Worm (Caenorhabditis elegans) whole organism, young adult: Measurements from ENCODE around the gene T24E12.1.

Source experiments
- B0261.1 ChIP-seq: sonication (generic microtip); optimal IDR thresholded peaks from 2 replicates; lab custom pipeline; 2016; ENCODE audit warnings: mild to moderate bottlenecking, missing genetic modification characterization, moderate library complexity, missing compliant biosample characterization
- C06A6.2 ChIP-seq: fragments of 200-800 bp; sonication (Bioruptor generic); conservative IDR thresholded peaks from 2 replicates; pipeline ENCODE4 v1.3.6; 2022; ENCODE audit warnings: missing genetic modification characterization, missing compliant biosample characterization
- D2030.7 ChIP-seq: fragments of 200-800 bp; sonication (Bioruptor generic); IDR thresholded peaks from 2 replicates; pipeline ENCODE4 v1.3.6; 2022; ENCODE audit warnings: missing genetic modification reagents, missing genetic modification characterization, missing compliant biosample characterization
- F23B12.7 ChIP-seq: sonication (generic microtip); optimal IDR thresholded peaks from 2 replicates; lab custom pipeline; 2017; ENCODE audit warnings: missing genetic modification characterization, mild to moderate bottlenecking, missing compliant biosample characterization, antibody characterized with exemption, moderate library complexity; ENCODE audit not compliant: insufficient read depth
- F37B4.10 ChIP-seq: fragments of 200-800 bp; sonication (Bioruptor generic); IDR thresholded peaks from 2 replicates; pipeline ENCODE4 v1.3.6; 2022; ENCODE audit warnings: missing genetic modification characterization, missing compliant biosample characterization
- T07F8.4 ChIP-seq: sonication (generic microtip); optimal IDR thresholded peaks from 2 replicates; lab custom pipeline; 2016; ENCODE audit warnings: mild to moderate bottlenecking, missing genetic modification characterization, moderate library complexity, missing compliant biosample characterization
- Y95B8A.8 ChIP-seq: fragments of 200-800 bp; sonication (Bioruptor generic); IDR thresholded peaks from 2 replicates; pipeline ENCODE4 v1.3.6; 2022; ENCODE audit warnings: missing genetic modification reagents, missing genetic modification characterization, missing compliant biosample characterization
- ama-1 ChIP-seq, 3 experiments: fragments of 150-350 bp in 1 of 3; sonication (generic microtip) in 2 of 3; optimal IDR thresholded peaks; 2 replicates each; lab custom pipeline; 2014 to 2018; ENCODE audit warnings: missing biosample characterization in 2 of 3, missing genetic modification characterization in 2 of 3, missing genetic modification reagents in 2 of 3
- aptf-3 ChIP-seq: fragments of 200-800 bp; sonication (Bioruptor generic); IDR thresholded peaks from 2 replicates; pipeline ENCODE4 v1.3.6; 2022; ENCODE audit warnings: missing genetic modification characterization, missing compliant biosample characterization
- attf-5 ChIP-seq: fragments of 200-800 bp; sonication (Bioruptor generic); optimal IDR thresholded peaks from 2 replicates; lab custom pipeline; 2018; ENCODE audit warnings: mild to moderate bottlenecking, missing genetic modification characterization, missing compliant biosample characterization
- bed-2 ChIP-seq: fragments of 200-800 bp; sonication (Bioruptor generic); IDR thresholded peaks from 2 replicates; pipeline ENCODE4 v1.3.6; 2022; ENCODE audit warnings: missing genetic modification reagents, missing genetic modification characterization, missing compliant biosample characterization
- ccch-3 ChIP-seq: fragments of 200-800 bp; sonication (Bioruptor generic); optimal IDR thresholded peaks from 2 replicates; lab custom pipeline; 2018; ENCODE audit warnings: mild to moderate bottlenecking, missing genetic modification characterization, missing compliant biosample characterization
- cebp-1 ChIP-seq, 2 experiments: fragments of 200-800 bp in 1 of 2; sonication (Bioruptor generic) in 1 of 2; sonication (generic microtip) in 1 of 2; IDR thresholded peaks in 1 of 2; optimal IDR thresholded peaks in 1 of 2; 2 replicates each; pipeline versions ENCODE4 v1.3.6 to Lab custom; 2017 to 2022; ENCODE audit warnings: missing compliant biosample characterization in 2 of 2, missing genetic modification characterization in 2 of 2, mild to moderate bottlenecking in 1 of 2, missing genetic modification reagents in 1 of 2, moderate library complexity in 1 of 2
- ceh-27 ChIP-seq: fragments of 200-800 bp; sonication (Bioruptor generic); optimal IDR thresholded peaks from 2 replicates; lab custom pipeline; 2018; ENCODE audit warnings: mild to moderate bottlenecking, missing genetic modification characterization, moderate library complexity, missing compliant biosample characterization
- ceh-91 ChIP-seq: fragments of 200-800 bp; sonication (Bioruptor generic); IDR thresholded peaks from 2 replicates; pipeline ENCODE4 v1.3.6; 2022; ENCODE audit warnings: missing genetic modification reagents, missing genetic modification characterization, missing compliant biosample characterization
- efl-1 ChIP-seq: fragments of 150-350 bp; optimal IDR thresholded peaks from 2 replicates; lab custom pipeline; 2014; ENCODE audit warnings: missing biosample characterization, missing genetic modification reagents, missing genetic modification characterization
- fkh-3 ChIP-seq: sonication (generic microtip); optimal IDR thresholded peaks from 2 replicates; lab custom pipeline; 2016; ENCODE audit warnings: mild to moderate bottlenecking, missing genetic modification characterization, missing compliant biosample characterization
- gei-17 ChIP-seq: fragments of 200-800 bp; sonication (Bioruptor generic); optimal IDR thresholded peaks from 2 replicates; lab custom pipeline; 2018; ENCODE audit warnings: mild to moderate bottlenecking, missing genetic modification characterization, missing compliant biosample characterization
- hlh-12 ChIP-seq: sonication (generic microtip); optimal IDR thresholded peaks from 2 replicates; lab custom pipeline; 2016; ENCODE audit warnings: missing genetic modification characterization, missing compliant biosample characterization
- hmg-1.2 ChIP-seq: fragments of 200-800 bp; sonication (Bioruptor generic); IDR thresholded peaks from 2 replicates; pipeline ENCODE4 v1.3.6; 2022; ENCODE audit warnings: missing genetic modification reagents, missing genetic modification characterization, missing compliant biosample characterization
- hmg-20 ChIP-seq: fragments of 200-800 bp; sonication (Bioruptor generic); IDR thresholded peaks from 2 replicates; pipeline ENCODE4 v1.3.6; 2022; ENCODE audit warnings: missing genetic modification reagents, missing genetic modification characterization, missing compliant biosample characterization
- hrde-1 ChIP-seq: sonication (generic microtip); optimal IDR thresholded peaks from 2 replicates; lab custom pipeline; 2016; ENCODE audit warnings: missing genetic modification characterization, mild to moderate bottlenecking, missing compliant biosample characterization, moderate library complexity, missing genotype, missing genetic modification reagents, borderline replicate concordance
- hsf-1 ChIP-seq: fragments of 200-800 bp; sonication (Bioruptor generic); IDR thresholded peaks from 2 replicates; pipeline ENCODE4 v1.3.6; 2022; ENCODE audit warnings: missing genetic modification reagents, missing genetic modification characterization, missing compliant biosample characterization
- let-607 ChIP-seq, 2 experiments: fragments of 200-800 bp in 1 of 2; sonication (Bioruptor generic) in 1 of 2; sonication (generic microtip) in 1 of 2; optimal IDR thresholded peaks; 2 replicates each; lab custom pipeline; 2016 to 2018; ENCODE audit warnings: mild to moderate bottlenecking in 2 of 2, missing compliant biosample characterization in 2 of 2, missing genetic modification characterization in 2 of 2, moderate library complexity in 2 of 2, missing genotype in 1 of 2
- lsl-1 ChIP-seq: fragments of 200-800 bp; sonication (Bioruptor generic); optimal IDR thresholded peaks from 2 replicates; lab custom pipeline; 2018; ENCODE audit warnings: mild to moderate bottlenecking, missing genetic modification characterization, moderate library complexity, missing compliant biosample characterization
- lsy-27 ChIP-seq: sonication (generic microtip); optimal IDR thresholded peaks from 2 replicates; lab custom pipeline; 2017; ENCODE audit warnings: missing genetic modification characterization, mild to moderate bottlenecking, missing compliant biosample characterization, antibody characterized with exemption, missing genotype, borderline replicate concordance; ENCODE audit not compliant: insufficient read depth
- mcd-1 ChIP-seq: fragments of 200-800 bp; sonication (Bioruptor generic); IDR thresholded peaks from 2 replicates; pipeline ENCODE4 v1.3.6; 2022; ENCODE audit warnings: missing genetic modification reagents, missing genetic modification characterization, missing compliant biosample characterization
- mxl-1 ChIP-seq: sonication (generic microtip); optimal IDR thresholded peaks from 2 replicates; lab custom pipeline; 2016; ENCODE audit warnings: missing genetic modification characterization, missing compliant biosample characterization
- nhr-179 ChIP-seq: sonication (generic microtip); optimal IDR thresholded peaks from 2 replicates; lab custom pipeline; 2016; ENCODE audit warnings: mild to moderate bottlenecking, missing genetic modification characterization, missing compliant biosample characterization
- pha-4 ChIP-seq: fragments of 150-350 bp; sonication (generic microtip); optimal IDR thresholded peaks from 2 replicates; lab custom pipeline; 2014; ENCODE audit warnings: missing biosample characterization, missing genetic modification reagents, missing genetic modification characterization
- rec-8 ChIP-seq, 2 experiments: sonication (generic microtip); optimal IDR thresholded peaks; 2 replicates each; lab custom pipeline; 2016; ENCODE audit warnings: mild to moderate bottlenecking in 2 of 2, missing genetic modification characterization in 2 of 2, missing genetic modification reagents in 2 of 2, missing genotype in 2 of 2, missing biosample characterization in 1 of 2, missing compliant biosample characterization in 1 of 2, moderate library complexity in 1 of 2
- repo-1 ChIP-seq: sonication (generic microtip); optimal IDR thresholded peaks from 2 replicates; lab custom pipeline; 2017; ENCODE audit warnings: mild to moderate bottlenecking, missing genetic modification characterization, missing compliant biosample characterization
- sea-2 ChIP-seq: fragments of 200-800 bp; sonication (Bioruptor generic); IDR thresholded peaks from 2 replicates; pipeline ENCODE4 v1.3.6; 2022; ENCODE audit warnings: missing genetic modification characterization, missing compliant biosample characterization
- snpc-1.1 ChIP-seq: sonication (generic microtip); optimal IDR thresholded peaks from 2 replicates; lab custom pipeline; 2017; ENCODE audit warnings: missing genetic modification characterization, mild to moderate bottlenecking, missing compliant biosample characterization, antibody characterized with exemption, moderate library complexity, missing genotype, missing genetic modification reagents; ENCODE audit not compliant: insufficient read depth
- unc-62 ChIP-seq: fragments of 150-350 bp; optimal IDR thresholded peaks from 2 replicates; lab custom pipeline; 2014; ENCODE audit warnings: missing biosample characterization, missing genetic modification reagents, missing genetic modification characterization
- xnd-1 ChIP-seq: sonication (generic microtip); optimal IDR thresholded peaks from 2 replicates; lab custom pipeline; 2016; ENCODE audit warnings: missing genotype, missing genetic modification reagents, missing genetic modification characterization, missing compliant biosample characterization
- zim-3 ChIP-seq: sonication (generic microtip); optimal IDR thresholded peaks from 2 replicates; lab custom pipeline; 2017; ENCODE audit warnings: mild to moderate bottlenecking, missing genetic modification characterization, moderate library complexity, missing compliant biosample characterization
- ztf-6 ChIP-seq: fragments of 200-800 bp; sonication (Bioruptor generic); IDR thresholded peaks from 2 replicates; pipeline ENCODE4 v1.3.6; 2022; ENCODE audit warnings: missing genetic modification reagents, missing genetic modification characterization, missing compliant biosample characterization

T24E12.1 gene

ce11 chrII:3773130-3773529 lies 12.2 kb upstream of the T24E12.1 start, which contains the start of gene T24E12.10:
Gene T24E12.10 (minus strand): TSS chrII:3773230.
- no peak for TF ChIP-seq ceh-27 (GFP tag; lab: Kevin White, UChicago)
- no peak for TF ChIP-seq rec-8 (tag; optimal IDR thresholded peaks at IDR 0.05; lab: Kevin White, UChicago)
- TF ChIP-seq C06A6.2 = no peak

ce11 chrII:3775719-3776118 lies 9.6 kb upstream of the T24E12.1 start, which contains the start of gene T24E12.3:
Gene T24E12.3 (plus strand): TSS chrII:3776019.
- TF ChIP-seq F23B12.7 (tag; lab: Kevin White, UChicago) = no peak
- TF ChIP-seq B0261.1 (tag; lab: Kevin White, UChicago) = no peak
- no peak for TF ChIP-seq hrde-1 (tag; lab: Kevin White, UChicago)
- no peak for TF ChIP-seq unc-62 (GFP tag; lab: Kevin White, UChicago)
- TF ChIP-seq hsf-1 (GFP tag; lab: Robert Waterston, UW) = no peak
- no peak for TF ChIP-seq D2030.7 (GFP tag; lab: Robert Waterston, UW)
- TF ChIP-seq nhr-179 (tag; lab: Kevin White, UChicago) = no peak
- TF ChIP-seq F37B4.10 (GFP tag; lab: Robert Waterston, UW) = no peak
- TF ChIP-seq lsl-1 = no peak
- no peak for TF ChIP-seq ccch-3 (GFP tag; lab: Kevin White, UChicago)
- no peak for TF ChIP-seq ztf-6 (GFP tag; lab: Robert Waterston, UW)
- TF ChIP-seq lsy-27 = no peak
- no peak for TF ChIP-seq gei-17 (GFP tag; lab: Kevin White, UChicago)
- TF ChIP-seq sea-2 (GFP tag; lab: Robert Waterston, UW) = no peak
- TF ChIP-seq hmg-1.2 (GFP tag; lab: Robert Waterston, UW) = no peak
- no peak for TF ChIP-seq hmg-20 (GFP tag; lab: Robert Waterston, UW)
- TF ChIP-seq ceh-27 (GFP tag; lab: Kevin White, UChicago) = no peak

- TF ChIP-seq repo-1 = no peak
- TF ChIP-seq fkh-3 = no peak
- no peak for TF ChIP-seq lsl-1
- TF ChIP-seq mxl-1 (tag; lab: Kevin White, UChicago) = no peak
- no peak for TF ChIP-seq hlh-12 (tag; lab: Kevin White, UChicago)
- no peak for TF ChIP-seq attf-5 (GFP tag; lab: Kevin White, UChicago)
These were observed 7.6 kb upstream of the T24E12.1 start for ce11 chrII:3777802-3778201.

- no peak for TF ChIP-seq zim-3 (tag; lab: Kevin White, UChicago)
- TF ChIP-seq let-607 (tag; optimal IDR thresholded peaks at IDR 0.05; lab: Kevin White, UChicago) = no peak
- no peak for TF ChIP-seq ama-1 (optimal IDR thresholded peaks at IDR 0.05; lab: Kevin White, UChicago)
- TF ChIP-seq ama-1 (GFP tag; optimal IDR thresholded peaks at IDR 0.05; lab: Kevin White, UChicago) = no peak
- no peak for TF ChIP-seq ceh-91 (GFP tag; lab: Robert Waterston, UW)
- no peak for TF ChIP-seq pha-4 (tag; lab: Kevin White, UChicago)
- no peak for TF ChIP-seq repo-1
- no peak for TF ChIP-seq aptf-3
- TF ChIP-seq xnd-1 = no peak
- no peak for TF ChIP-seq cebp-1 (GFP tag; IDR thresholded peaks at IDR 0.05; lab: Robert Waterston, UW)
- no peak for TF ChIP-seq cebp-1 (tag; optimal IDR thresholded peaks at IDR 0.05; lab: Kevin White, UChicago)
- TF ChIP-seq snpc-1.1 (tag; lab: Kevin White, UChicago) = no peak
- no peak for TF ChIP-seq efl-1 (GFP tag; lab: Kevin White, UChicago)
- TF ChIP-seq T07F8.4 (tag; lab: Kevin White, UChicago) = no peak
- TF ChIP-seq Y95B8A.8 (GFP tag; lab: Robert Waterston, UW) = no peak
- no peak for TF ChIP-seq mcd-1 (GFP tag; lab: Robert Waterston, UW)
- TF ChIP-seq bed-2 (GFP tag; lab: Robert Waterston, UW) = no peak
These were observed 5.9 kb upstream of the T24E12.1 start, which contains the start of gene T24E12.11 for ce11 chrII:3779463-3779862. Gene T24E12.11 (minus strand): TSS chrII:3779563.
